Worm (Caenorhabditis elegans) whole organism, L4 larva: ENCODE results near the gene Y38A10A.7.

Experiments
- T20F7.1 ChIP-seq: fragments of 200-800 bp; sonication (Bioruptor generic); optimal IDR thresholded peaks from 2 replicates; lab custom pipeline; 2018; ENCODE audit warnings: mild to moderate bottlenecking, missing genetic modification characterization, missing compliant biosample characterization
- Y105C5A.15 ChIP-seq: fragments of 200-800 bp; sonication (Bioruptor generic); IDR thresholded peaks from 2 replicates; pipeline ENCODE4 v1.3.6; 2022; ENCODE audit warnings: missing genetic modification characterization, missing compliant biosample characterization
- daf-19 ChIP-seq: fragments of 200-800 bp; sonication (Bioruptor generic); conservative IDR thresholded peaks from 2 replicates; pipeline ENCODE4 v1.3.6; 2022; ENCODE audit warnings: missing genetic modification characterization, missing compliant biosample characterization
- hlh-30 ChIP-seq: sonication (generic microtip); optimal IDR thresholded peaks from 2 replicates; lab custom pipeline; 2017; ENCODE audit warnings: antibody characterized with exemption, mild to moderate bottlenecking, missing genetic modification characterization, missing compliant biosample characterization; ENCODE audit not compliant: insufficient read depth
- lim-7 ChIP-seq: fragments of 200-800 bp; sonication (Bioruptor generic); IDR thresholded peaks from 2 replicates; pipeline ENCODE4 v1.3.6; 2022; ENCODE audit warnings: missing genetic modification characterization, missing compliant biosample characterization
- lin-13 ChIP-seq: fragments of 150-350 bp; optimal IDR thresholded peaks from 2 replicates; lab custom pipeline; 2014; ENCODE audit warnings: missing biosample characterization, missing genetic modification reagents, missing genetic modification characterization
- mep-1 ChIP-seq: fragments of 150-350 bp; sonication (generic microtip); optimal IDR thresholded peaks from 3 replicates; lab custom pipeline; 2014; ENCODE audit warnings: missing biosample characterization, missing genetic modification characterization
- snpc-4 ChIP-seq: fragments of 150-350 bp; optimal IDR thresholded peaks from 2 replicates; lab custom pipeline; 2014; ENCODE audit warnings: missing biosample characterization, missing genetic modification characterization
- zfp-3 ChIP-seq: fragments of 200-800 bp; sonication (Bioruptor generic); conservative IDR thresholded peaks from 2 replicates; pipeline ENCODE4 v1.3.6; 2022; ENCODE audit warnings: missing genetic modification reagents, missing genetic modification characterization, missing compliant biosample characterization
- ztf-11 ChIP-seq: fragments of 150-350 bp; optimal IDR thresholded peaks from 2 replicates; lab custom pipeline; 2014; ENCODE audit warnings: missing biosample characterization, missing genetic modification characterization

DNA sequence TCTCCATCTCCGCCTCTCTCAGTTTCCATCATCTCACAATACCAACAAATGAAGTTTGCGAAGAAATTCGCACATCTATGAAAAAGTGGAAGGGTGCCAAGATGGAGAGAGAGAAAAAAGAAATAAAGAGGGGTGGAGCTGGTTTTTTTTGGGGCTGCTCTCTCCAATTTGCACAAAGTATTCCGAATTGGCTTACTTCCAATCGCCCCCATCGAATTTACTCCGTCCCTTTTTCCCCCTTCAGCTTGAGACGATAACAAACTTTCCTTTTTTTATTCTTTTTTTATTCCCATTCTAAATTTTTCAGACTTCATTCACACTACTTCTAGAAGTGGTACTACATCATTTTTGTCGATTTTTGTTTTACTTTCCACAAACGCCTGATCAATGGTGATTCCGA is 35.1 kb downstream of the Y38A10A.7 start, which contains the start of gene exp-2:
- TF ChIP-seq lim-7 (GFP tag; lab: Robert Waterston, UW) (no peak), mep-1 (tag; lab: Kevin White, UChicago) (no peak), snpc-4 (tag; lab: Kevin White, UChicago) (no peak), Y105C5A.15 (GFP tag; lab: Robert Waterston, UW) (no peak), ztf-11 (tag; lab: Kevin White, UChicago) (no peak), T20F7.1 (GFP tag; lab: Kevin White, UChicago) (no peak), daf-19 (GFP tag; lab: Robert Waterston, UW) (no peak), hlh-30 (no peak), zfp-3 (GFP tag; lab: Robert Waterston, UW) (no peak), lin-13 (GFP tag; lab: Kevin White, UChicago) (no peak)
